Worm (Caenorhabditis elegans) whole organism, L3 larva: ENCODE measurements around the gene C27B7.9.

Source experiments
- fos-1 ChIP-seq: fragments of 150-350 bp; optimal IDR thresholded peaks from 2 replicates; lab custom pipeline; 2014; ENCODE audit warnings: missing biosample characterization, missing genetic modification characterization
- nhr-11 ChIP-seq: fragments of 150-350 bp; optimal IDR thresholded peaks from 2 replicates; lab custom pipeline; 2014; ENCODE audit warnings: missing biosample characterization, missing genetic modification characterization
- nhr-25 ChIP-seq: sonication (generic microtip); optimal IDR thresholded peaks from 2 replicates; lab custom pipeline; 2017; ENCODE audit warnings: missing biosample characterization, missing genetic modification characterization
- nhr-77 ChIP-seq: fragments of 150-350 bp; optimal IDR thresholded peaks from 2 replicates; lab custom pipeline; 2014; ENCODE audit warnings: missing biosample characterization, missing genetic modification characterization

DNA sequence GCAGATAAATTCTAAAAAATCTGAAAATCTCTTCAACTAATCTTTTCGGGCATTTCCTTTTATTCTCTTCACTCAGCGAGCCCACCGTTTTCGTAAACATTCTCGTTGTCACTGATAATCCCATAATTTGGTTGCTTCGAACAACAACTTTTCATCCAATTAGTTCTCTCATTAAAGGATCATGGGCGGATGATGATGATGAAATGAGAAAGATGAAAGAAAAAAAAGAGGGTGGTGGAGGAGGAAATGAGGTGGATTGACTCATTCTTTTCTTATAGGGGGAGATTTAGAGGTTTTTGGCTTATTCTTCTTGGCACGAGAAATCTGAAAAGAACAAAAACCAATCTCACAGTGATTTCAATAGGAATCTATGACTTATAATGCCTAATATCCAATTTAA, 5.3 kb upstream of the C27B7.9 start:
- no peak for TF ChIP-seq fos-1 (tag; lab: Kevin White, UChicago)
- TF ChIP-seq nhr-77: no peak
- TF ChIP-seq nhr-11: no peak
- no peak for TF ChIP-seq nhr-25 (tag; lab: Kevin White, UChicago)
